Fruit fly (Drosophila melanogaster): ENCODE data around the gene nebu.

nebu gene

dm6 chr3L:12780997-12781396, 61.9 kb downstream of the nebu start, which contains the start of the genes CG10969 and CG17666:
CG10969 (minus strand) TSS chr3L:12781097.
CG17666 (plus strand) TSS chr3L:12781325.
- TF ChIP-seq sage (GFP tag; optimal IDR thresholded peaks at IDR 0.05) (no peak), pan (optimal IDR thresholded peaks at IDR 0.05) (no peak)

- no peak for TF ChIP-seq pan (optimal IDR thresholded peaks at IDR 0.05)
- TF ChIP-seq CG9705 (GFP tag; optimal IDR thresholded peaks at IDR 0.05): no peak
- no peak for TF ChIP-seq Dfd (GFP tag; optimal IDR thresholded peaks at IDR 0.05)
- no peak for TF ChIP-seq OdsH (GFP tag; optimal IDR thresholded peaks at IDR 0.05)
- no peak for TF ChIP-seq tai (GFP tag; optimal IDR thresholded peaks at IDR 0.05)
- TF ChIP-seq lola (GFP tag; optimal IDR thresholded peaks at IDR 0.05): no peak
- TF ChIP-seq psq (GFP tag; optimal IDR thresholded peaks at IDR 0.05): no peak
- no peak for TF ChIP-seq usp (GFP tag; optimal IDR thresholded peaks at IDR 0.05)
- no peak for TF ChIP-seq dl (GFP tag; optimal IDR thresholded peaks at IDR 0.05; ENCODE audit: insufficient read depth in 1 of 2, partially characterized antibody in 2 of 2)
- TF ChIP-seq fru (GFP tag; optimal IDR thresholded peaks at IDR 0.05): no peak
- no peak for TF ChIP-seq rgr (GFP tag; optimal IDR thresholded peaks at IDR 0.05)
- no peak for TF ChIP-seq Hr83 (GFP tag; optimal IDR thresholded peaks at IDR 0.05; ENCODE audit: poor library complexity, severe bottlenecking)
- TF ChIP-seq Hnf4 (GFP tag; optimal IDR thresholded peaks at IDR 0.05): no peak
Measured at dm6 chr3L:12778616-12779015, 64.3 kb downstream of the nebu start, which contains the start of gene CG32106. CG32106 (minus strand) TSS chr3L:12778716.

Measured in whole organism, wandering third instar larva.